Fruit fly (Drosophila melanogaster): ENCODE measurements around the gene Ada2b.

dm6 chr3R:8250166-8250733 is 9.9 kb upstream of the Ada2b start, which contains the start of gene mtg:
- no peak for TF ChIP-seq psq (optimal IDR thresholded peaks at IDR 0.05)
- no peak for TF ChIP-seq CG8478 (optimal IDR thresholded peaks at IDR 0.05)
- TF ChIP-seq EcR (GFP tag; optimal IDR thresholded peaks at IDR 0.05), result no peak
- no peak for TF ChIP-seq pan (optimal IDR thresholded peaks at IDR 0.05)
- TF ChIP-seq Dll (optimal IDR thresholded peaks at IDR 0.05), result no peak
